Fruit fly (Drosophila melanogaster) Kc167 (cell line): ENCODE measurements around the gene SH3PX1.

Experiments
- Myc ChIP-seq: fragments of >200 bp; optimal IDR thresholded peaks from 2 replicates; lab custom pipeline; 2017; ENCODE audit warnings: missing external identifiers
- h ChIP-seq: fragments of >200 bp; optimal IDR thresholded peaks from 3 replicates; lab custom pipeline; 2018; ENCODE audit warnings: missing external identifiers
- psq ChIP-seq: fragments of >200 bp; optimal IDR thresholded peaks from 2 replicates; lab custom pipeline; 2017; ENCODE audit warnings: missing external identifiers
- ttk ChIP-seq: sonication (Bioruptor generic); optimal IDR thresholded peaks from 2 replicates; lab custom pipeline; 2017; ENCODE audit warnings: missing external identifiers

DNA sequence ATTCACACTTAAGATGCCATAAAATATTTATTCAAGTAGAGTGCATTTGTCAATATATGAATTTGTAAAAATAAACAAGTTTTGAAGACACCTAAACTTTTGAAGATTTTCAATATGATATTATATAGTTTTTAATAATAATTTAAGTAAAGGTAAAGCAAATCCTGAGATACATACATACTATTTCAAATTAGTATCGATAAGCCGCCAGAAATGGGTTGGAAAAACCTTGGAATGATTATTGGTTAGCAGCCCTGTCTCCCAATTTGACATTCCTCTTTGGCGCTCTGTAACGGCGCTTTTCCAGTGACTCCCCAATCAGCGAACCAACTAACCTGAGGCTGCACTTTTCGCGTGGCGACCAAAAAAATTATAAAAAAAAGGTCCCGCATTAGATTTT, 32.7 kb downstream of the SH3PX1 start, which contains the start of gene alphaTub67C:
- TF ChIP-seq ttk (lab: Kevin White, UChicago), result no peak
- TF ChIP-seq psq (lab: Kevin White, UChicago), result no peak
- no peak for TF ChIP-seq Myc (lab: Kevin White, UChicago)
- no peak for TF ChIP-seq h (lab: Kevin White, UChicago)
